Fruit fly (Drosophila melanogaster) whole organism, wandering third instar larva: ENCODE results near the gene CG5188.

Source experiments
- Abd-B ChIP-seq: fragments of >200 bp; optimal IDR thresholded peaks from 2 replicates; lab custom pipeline; 2017; ENCODE audit warnings: missing biosample characterization, missing genetic modification characterization
- CG32264 ChIP-seq: fragments of 200-800 bp; sonication (Bioruptor generic); optimal IDR thresholded peaks from 2 replicates; lab custom pipeline; 2016; ENCODE audit warnings: missing biosample characterization, missing genetic modification characterization
- CrebA ChIP-seq: fragments of 200-800 bp; sonication (Bioruptor generic); optimal IDR thresholded peaks from 2 replicates; lab custom pipeline; 2016; ENCODE audit warnings: missing biosample characterization, mild to moderate bottlenecking, missing genetic modification characterization, borderline replicate concordance
- Dfd ChIP-seq: fragments of >200 bp; optimal IDR thresholded peaks from 2 replicates; lab custom pipeline; 2017; ENCODE audit warnings: missing biosample characterization, missing genetic modification characterization
- Dif ChIP-seq: fragments of 200-275, 200-300 bp; sonication (Bioruptor generic); optimal IDR thresholded peaks from 2 replicates; lab custom pipeline; 2018; ENCODE audit warnings: missing biosample characterization, missing genetic modification characterization; ENCODE audit not compliant: partially characterized antibody
- GATAd ChIP-seq: sonication (Bioruptor generic); optimal IDR thresholded peaks from 2 replicates; lab custom pipeline; 2016; ENCODE audit warnings: missing biosample characterization, missing genetic modification characterization
- HLH106 ChIP-seq: fragments of 200-800 bp; optimal IDR thresholded peaks from 3 replicates; lab custom pipeline; 2019; ENCODE audit warnings: missing biosample characterization, mild to moderate bottlenecking, missing genetic modification characterization, moderate library complexity
- Hnf4 ChIP-seq: fragments of 200-800 bp; sonication (Bioruptor generic); optimal IDR thresholded peaks from 2 replicates; lab custom pipeline; 2016; ENCODE audit warnings: missing biosample characterization, mild to moderate bottlenecking, missing genetic modification characterization
- Hr78 ChIP-seq: fragments of >200 bp; optimal IDR thresholded peaks from 2 replicates; lab custom pipeline; 2017; ENCODE audit warnings: missing biosample characterization, missing genetic modification characterization
- Hr83 ChIP-seq: fragments of 200-300 bp; sonication (Bioruptor generic); optimal IDR thresholded peaks from 2 replicates; lab custom pipeline; 2016; ENCODE audit warnings: missing biosample characterization, mild to moderate bottlenecking, missing genetic modification characterization, moderate library complexity; ENCODE audit not compliant: poor library complexity, severe bottlenecking
- Jra ChIP-seq: sonication (Bioruptor generic); optimal IDR thresholded peaks from 2 replicates; lab custom pipeline; 2016; ENCODE audit warnings: missing biosample characterization, missing genetic modification characterization
- Mio ChIP-seq: sonication (Bioruptor generic); optimal IDR thresholded peaks from 2 replicates; lab custom pipeline; 2016; ENCODE audit warnings: missing biosample characterization, missing genetic modification characterization
- Myc ChIP-seq: fragments of >200 bp; optimal IDR thresholded peaks from 2 replicates; lab custom pipeline; 2017
- N ChIP-seq: fragments of >200 bp; optimal IDR thresholded peaks from 2 replicates; lab custom pipeline; 2018; ENCODE audit warnings: missing biosample characterization, missing external identifiers, missing genetic modification characterization
- OdsH ChIP-seq: fragments of 200-800 bp; sonication (Bioruptor generic); optimal IDR thresholded peaks from 2 replicates; lab custom pipeline; 2016; ENCODE audit warnings: missing biosample characterization, mild to moderate bottlenecking, missing genetic modification characterization
- Rel ChIP-seq, 2 experiments: fragments of 200-800 bp; sonication (Bioruptor generic) in 1 of 2; optimal IDR thresholded peaks; 2 replicates in 1 of 2; 3 replicates in 1 of 2; lab custom pipeline; 2016 to 2019; ENCODE audit warnings: mild to moderate bottlenecking in 2 of 2, missing biosample characterization in 2 of 2, missing genetic modification characterization in 2 of 2, moderate library complexity in 1 of 2
- Sp1 ChIP-seq: fragments of 200-800 bp; sonication (Bioruptor generic); optimal IDR thresholded peaks from 3 replicates; lab custom pipeline; 2019; ENCODE audit warnings: missing biosample characterization, mild to moderate bottlenecking, missing genetic modification characterization, moderate library complexity
- Vsx2 ChIP-seq: fragments of 200-300, 225-300 bp; sonication (Bioruptor generic); optimal IDR thresholded peaks from 2 replicates; lab custom pipeline; 2018; ENCODE audit warnings: missing biosample characterization, missing genetic modification characterization; ENCODE audit not compliant: partially characterized antibody
- brk ChIP-seq: fragments of 200-800 bp; sonication (Bioruptor generic); optimal IDR thresholded peaks from 2 replicates; lab custom pipeline; 2016; ENCODE audit warnings: missing biosample characterization, mild to moderate bottlenecking, missing genetic modification characterization
- dl ChIP-seq, 2 experiments: fragments of 175-275, 200-275 bp in 1 of 2; fragments of 200-275 bp in 1 of 2; sonication (Bioruptor generic); optimal IDR thresholded peaks; lab custom pipeline; 2018; ENCODE audit warnings: mild to moderate bottlenecking in 2 of 2, missing biosample characterization in 2 of 2, missing genetic modification characterization in 2 of 2, moderate library complexity in 2 of 2; ENCODE audit not compliant: partially characterized antibody in 2 of 2, insufficient read depth in 1 of 2
- dmrt93B ChIP-seq: fragments of 200-800 bp; sonication (Bioruptor generic); optimal IDR thresholded peaks from 2 replicates; lab custom pipeline; 2018; ENCODE audit warnings: missing biosample characterization, mild to moderate bottlenecking, missing genetic modification characterization
- dsf ChIP-seq: sonication (Bioruptor generic); optimal IDR thresholded peaks from 2 replicates; lab custom pipeline; 2016; ENCODE audit warnings: missing biosample characterization, missing genetic modification characterization, borderline replicate concordance
- ey ChIP-seq: fragments of 200-800 bp; sonication (Bioruptor generic); optimal IDR thresholded peaks from 2 replicates; lab custom pipeline; 2016; ENCODE audit warnings: missing biosample characterization, missing genetic modification characterization
- foxo ChIP-seq, 2 experiments: fragments of 200-800 bp; sonication (Bioruptor generic); optimal IDR thresholded peaks; 2 replicates in 1 of 2; 3 replicates in 1 of 2; lab custom pipeline; 2016 to 2017; ENCODE audit warnings: missing biosample characterization in 2 of 2, missing genetic modification characterization in 2 of 2
- h ChIP-seq: fragments of 200-800 bp; sonication (Bioruptor generic); optimal IDR thresholded peaks from 3 replicates; lab custom pipeline; 2016; ENCODE audit warnings: missing biosample characterization, mild to moderate bottlenecking, missing genetic modification characterization
- jim ChIP-seq: fragments of 175-275, 200-325 bp; sonication (Bioruptor generic); optimal IDR thresholded peaks from 2 replicates; lab custom pipeline; 2016; ENCODE audit warnings: missing biosample characterization, mild to moderate bottlenecking, missing genetic modification characterization
- lola ChIP-seq: fragments of >200 bp; optimal IDR thresholded peaks from 2 replicates; lab custom pipeline; 2017; ENCODE audit warnings: missing biosample characterization, missing genetic modification characterization
- pan ChIP-seq: fragments of >200 bp; optimal IDR thresholded peaks from 2 replicates; lab custom pipeline; 2017
- psq ChIP-seq: fragments of 200-800 bp; sonication (Bioruptor generic); optimal IDR thresholded peaks from 3 replicates; lab custom pipeline; 2017; ENCODE audit warnings: missing biosample characterization, mild to moderate bottlenecking, missing genetic modification characterization, moderate library complexity
- rgr ChIP-seq: fragments of 200-800 bp; sonication (Bioruptor generic); optimal IDR thresholded peaks from 3 replicates; lab custom pipeline; 2016; ENCODE audit warnings: missing biosample characterization, mild to moderate bottlenecking, missing genetic modification characterization
- sage ChIP-seq: fragments of 200-800 bp; sonication (Bioruptor generic); optimal IDR thresholded peaks from 2 replicates; lab custom pipeline; 2016; ENCODE audit warnings: missing biosample characterization, mild to moderate bottlenecking, missing genetic modification characterization
- sv ChIP-seq: fragments of 200-800 bp; sonication (Bioruptor generic); optimal IDR thresholded peaks from 3 replicates; lab custom pipeline; 2016; ENCODE audit warnings: missing biosample characterization, missing genetic modification characterization
- tai ChIP-seq: sonication (Bioruptor generic); optimal IDR thresholded peaks from 2 replicates; lab custom pipeline; 2016; ENCODE audit warnings: missing biosample characterization, missing genetic modification characterization
- woc ChIP-seq: sonication (Bioruptor generic); optimal IDR thresholded peaks from 2 replicates; lab custom pipeline; 2016; ENCODE audit warnings: missing biosample characterization, mild to moderate bottlenecking, missing genetic modification characterization

The CG5188 gene

dm6 chr2L:10422643-10423606 lies 5.7 kb upstream of the CG5188 start, which contains the start of the genes pie and Wdfy2:
TSS of gene pie (minus strand) at chr2L:10422780.
TSS of gene Wdfy2 (plus strand) at chr2L:10423291.
- TF ChIP-seq jim (GFP tag; lab: Kevin White, UChicago) (no peak), lola (GFP tag; lab: Kevin White, UChicago) (peak; percentile 79), Rel (GFP tag; optimal IDR thresholded peaks at IDR 0.05; lab: Kevin White, UChicago) (no peak), Rel (tag; optimal IDR thresholded peaks at IDR 0.05; lab: Kevin White, UChicago) (peak; percentile 95), Hr78 (GFP tag; lab: Kevin White, UChicago) (peak; percentile 83), woc (peak; percentile 41), N (GFP tag; lab: Kevin White, UChicago) (peak; percentile 99), GATAd (GFP tag; lab: Kevin White, UChicago) (no peak), Abd-B (no peak)
- TF ChIP-seq, all 38 proteins: peak for 5

- TF ChIP-seq h (GFP tag; lab: Kevin White, UChicago) (no peak), rgr (GFP tag; lab: Kevin White, UChicago) (no peak), woc (no peak), pan (no peak)
These were observed 3.0 kb upstream of the CG5188 start for dm6 chr2L:10425599-10425998.

- TF ChIP-seq Jra (GFP tag; lab: Kevin White, UChicago) (peak; percentile 79), jim (GFP tag; lab: Kevin White, UChicago) (no peak), CG32264 (GFP tag; lab: Kevin White, UChicago) (no peak), sv (GFP tag; lab: Kevin White, UChicago) (peak; percentile 10), dl (GFP tag; optimal IDR thresholded peaks at IDR 0.05; lab: Kevin White, UChicago; ENCODE audit: insufficient read depth in 1 of 2, partially characterized antibody in 2 of 2) (no peak), sage (GFP tag; lab: Kevin White, UChicago) (no peak), brk (GFP tag; lab: Kevin White, UChicago) (peak; percentile 42), Rel (GFP tag; optimal IDR thresholded peaks at IDR 0.05; lab: Kevin White, UChicago) (no peak), Rel (tag; optimal IDR thresholded peaks at IDR 0.05; lab: Kevin White, UChicago) (no peak), woc (peak; percentile 10), dmrt93B (GFP tag; lab: Kevin White, UChicago) (no peak), Dfd (GFP tag; lab: Kevin White, UChicago) (no peak), Abd-B (no peak), tai (GFP tag; lab: Kevin White, UChicago) (no peak), Hnf4 (no peak), Sp1 (GFP tag; lab: Kevin White, UChicago) (peak; percentile 3), foxo (GFP tag; optimal IDR thresholded peaks at IDR 0.05; lab: Kevin White, UChicago) (no peak), lola (GFP tag; lab: Kevin White, UChicago) (no peak), psq (GFP tag; lab: Kevin White, UChicago) (peak; percentile 44), ey (GFP tag; lab: Kevin White, UChicago) (peak; percentile 34), dsf (GFP tag; lab: Kevin White, UChicago) (peak; percentile 5), Hr83 (peak; percentile 23), HLH106 (no peak), OdsH (GFP tag; lab: Kevin White, UChicago) (peak; percentile 44), GATAd (GFP tag; lab: Kevin White, UChicago) (no peak), Myc (lab: Kevin White, UChicago) (no peak)
These were observed 2.0 kb upstream of the CG5188 start, which contains the start of the genes SmB and KdelR for dm6 chr2L:10426534-10427048. TSS of gene SmB (minus strand) at chr2L:10426627. TSS of gene KdelR (plus strand) at chr2L:10426887.

- no peak for TF ChIP-seq GATAd (GFP tag; lab: Kevin White, UChicago)
- TF ChIP-seq Hnf4: peak; percentile 79
- peak; percentile 72 for TF ChIP-seq rgr (GFP tag; lab: Kevin White, UChicago)
- no peak for TF ChIP-seq Dif
- peak; percentile 13 for TF ChIP-seq jim (GFP tag; lab: Kevin White, UChicago)
- no peak for TF ChIP-seq CG32264 (GFP tag; lab: Kevin White, UChicago)
- TF ChIP-seq Mio: no peak
- no peak for TF ChIP-seq h (GFP tag; lab: Kevin White, UChicago)
- TF ChIP-seq Rel (GFP tag; optimal IDR thresholded peaks at IDR 0.05; lab: Kevin White, UChicago): no peak
- TF ChIP-seq Rel (tag; optimal IDR thresholded peaks at IDR 0.05; lab: Kevin White, UChicago): no peak
- no peak for TF ChIP-seq foxo (GFP tag; optimal IDR thresholded peaks at IDR 0.05; lab: Kevin White, UChicago)
- TF ChIP-seq Hr78 (GFP tag; lab: Kevin White, UChicago): no peak
- peak; percentile 94 for TF ChIP-seq Hr83
- TF ChIP-seq HLH106: peak; percentile 65
- no peak for TF ChIP-seq Vsx2 (GFP tag; lab: Kevin White, UChicago)
- no peak for TF ChIP-seq dmrt93B (GFP tag; lab: Kevin White, UChicago)
- TF ChIP-seq OdsH (GFP tag; lab: Kevin White, UChicago): peak; percentile 69
- TF ChIP-seq sage (GFP tag; lab: Kevin White, UChicago): no peak
- no peak for TF ChIP-seq tai (GFP tag; lab: Kevin White, UChicago)
- TF ChIP-seq woc: peak; percentile 86
- TF ChIP-seq Myc (lab: Kevin White, UChicago): no peak
- TF ChIP-seq Sp1 (GFP tag; lab: Kevin White, UChicago): no peak
- peak; percentile 62 for TF ChIP-seq psq (GFP tag; lab: Kevin White, UChicago)
- no peak for TF ChIP-seq lola (GFP tag; lab: Kevin White, UChicago)
- TF ChIP-seq CrebA: no peak
- TF ChIP-seq sv (GFP tag; lab: Kevin White, UChicago): peak; percentile 63
- TF ChIP-seq Dfd (GFP tag; lab: Kevin White, UChicago): no peak
- TF ChIP-seq ey (GFP tag; lab: Kevin White, UChicago): peak; percentile 70
- no peak for TF ChIP-seq brk (GFP tag; lab: Kevin White, UChicago)
These were observed 2.3 kb downstream of the CG5188 start, which contains the start of the genes Bug22 and TfIIB for dm6 chr2L:10430802-10431476. TSS of gene Bug22 (minus strand) at chr2L:10430918. TSS of gene TfIIB (plus strand) at chr2L:10431338.
